Fruit fly (Drosophila melanogaster) whole organism, prepupa: ENCODE measurements around the gene mino.
A peak's percentile ranks its signal among the peaks of the same experiment; 100 is the strongest.

ENCODE experiments used
- Blimp-1 ChIP-seq: fragments of 200-800 bp; sonication (Bioruptor generic); optimal IDR thresholded peaks from 3 replicates; lab custom pipeline; 2017; ENCODE audit warnings: missing biosample characterization, missing genetic modification characterization, mild to moderate bottlenecking, moderate library complexity, missing genetic modification reagents
- CG11762 ChIP-seq: fragments of 200-800 bp; sonication (Bioruptor generic); optimal IDR thresholded peaks from 3 replicates; lab custom pipeline; 2016; ENCODE audit warnings: missing biosample characterization, missing genetic modification characterization; ENCODE audit not compliant: insufficient read depth
- CG11902 ChIP-seq: fragments of 200-800 bp; sonication (Bioruptor generic); optimal IDR thresholded peaks from 3 replicates; lab custom pipeline; 2016; ENCODE audit warnings: missing biosample characterization, missing genetic modification characterization
- CG15336 ChIP-seq: fragments of 200-800 bp; sonication (Bioruptor generic); IDR thresholded peaks from 2 replicates; pipeline ENCODE4 v1.3.6; 2022; ENCODE audit warnings: missing biosample characterization, missing genetic modification characterization
- CG16779 ChIP-seq: fragments of 200-800 bp; sonication (Bioruptor generic); optimal IDR thresholded peaks from 3 replicates; lab custom pipeline; 2017; ENCODE audit warnings: missing biosample characterization, mild to moderate bottlenecking, missing genetic modification characterization
- CG3032 ChIP-seq: fragments of 200-800 bp; optimal IDR thresholded peaks from 2 replicates; lab custom pipeline; 2019; ENCODE audit warnings: missing biosample characterization, mild to moderate bottlenecking, missing genetic modification characterization, moderate library complexity
- CG31627 ChIP-seq: fragments of 200-800 bp; sonication (Bioruptor generic); optimal IDR thresholded peaks from 3 replicates; lab custom pipeline; 2016; ENCODE audit warnings: missing biosample characterization, missing genetic modification characterization
- CG32006 ChIP-seq: fragments of 200-800 bp; sonication (Bioruptor generic); optimal IDR thresholded peaks from 3 replicates; lab custom pipeline; 2017; ENCODE audit warnings: missing biosample characterization, mild to moderate bottlenecking, missing genetic modification characterization
- CG34406 ChIP-seq: fragments of 200-800 bp; sonication (Bioruptor generic); optimal IDR thresholded peaks from 3 replicates; lab custom pipeline; 2016; ENCODE audit warnings: missing biosample characterization, missing genetic modification characterization
- CG3919 ChIP-seq: fragments of 200-800 bp; sonication (Bioruptor generic); optimal IDR thresholded peaks from 3 replicates; lab custom pipeline; 2016; ENCODE audit warnings: missing biosample characterization, missing genetic modification characterization
- CG4318 ChIP-seq: fragments of 200-800 bp; sonication (Bioruptor generic); optimal IDR thresholded peaks from 3 replicates; lab custom pipeline; 2017; ENCODE audit warnings: missing biosample characterization, mild to moderate bottlenecking, missing genetic modification characterization
- CG6163 ChIP-seq: fragments of 200-800 bp; sonication (Bioruptor generic); IDR thresholded peaks from 3 replicates; pipeline ENCODE4 v1.3.6; 2022; ENCODE audit warnings: missing biosample characterization, missing genetic modification characterization
- CG6276 ChIP-seq: fragments of 200-800 bp; sonication (Bioruptor generic); optimal IDR thresholded peaks from 2 replicates; lab custom pipeline; 2017; ENCODE audit warnings: missing biosample characterization, mild to moderate bottlenecking, missing genetic modification characterization
- CG6792 ChIP-seq: fragments of 200-800 bp; sonication (Bioruptor generic); optimal IDR thresholded peaks from 3 replicates; lab custom pipeline; 2016; ENCODE audit warnings: missing biosample characterization, missing genetic modification characterization
- CG6808 ChIP-seq: fragments of 200-800 bp; sonication (Bioruptor generic); optimal IDR thresholded peaks from 3 replicates; lab custom pipeline; 2017; ENCODE audit warnings: missing biosample characterization, missing genetic modification characterization, mild to moderate bottlenecking, moderate library complexity, missing genetic modification reagents
- CG6854 ChIP-seq: fragments of 200-800 bp; sonication (Bioruptor generic); optimal IDR thresholded peaks from 2 replicates; lab custom pipeline; 2017; ENCODE audit warnings: missing biosample characterization, mild to moderate bottlenecking, missing genetic modification characterization
- CG7368 ChIP-seq: fragments of 200-800 bp; sonication (Bioruptor generic); optimal IDR thresholded peaks from 3 replicates; lab custom pipeline; 2016; ENCODE audit warnings: missing biosample characterization, missing genetic modification characterization
- CG8119 ChIP-seq: fragments of 200-800 bp; sonication (Bioruptor generic); IDR thresholded peaks from 3 replicates; pipeline ENCODE4 v1.3.6; 2022; ENCODE audit warnings: missing biosample characterization, missing genetic modification characterization
- CG8319 ChIP-seq: fragments of 200-800 bp; sonication (Bioruptor generic); optimal IDR thresholded peaks from 3 replicates; lab custom pipeline; 2016; ENCODE audit warnings: missing biosample characterization, missing genetic modification characterization
- CG8632 ChIP-seq: fragments of 200-800 bp; sonication (Bioruptor generic); optimal IDR thresholded peaks from 3 replicates; lab custom pipeline; 2016; ENCODE audit warnings: missing biosample characterization, missing genetic modification characterization
- CG9139 ChIP-seq: fragments of 200-800 bp; sonication (Bioruptor generic); optimal IDR thresholded peaks from 3 replicates; lab custom pipeline; 2017; ENCODE audit warnings: missing biosample characterization, mild to moderate bottlenecking, missing genetic modification characterization
- Eip93F ChIP-seq: fragments of 200-800 bp; sonication (Bioruptor generic); optimal IDR thresholded peaks from 2 replicates; lab custom pipeline; 2016; ENCODE audit warnings: missing biosample characterization, mild to moderate bottlenecking, missing genetic modification characterization
- Ets21C ChIP-seq: fragments of 200-800 bp; sonication (Bioruptor generic); optimal IDR thresholded peaks from 3 replicates; lab custom pipeline; 2016; ENCODE audit warnings: missing biosample characterization, missing genetic modification characterization
- Ets96B ChIP-seq: fragments of 200-800 bp; optimal IDR thresholded peaks from 2 replicates; lab custom pipeline; 2019; ENCODE audit warnings: missing biosample characterization, mild to moderate bottlenecking, missing genetic modification characterization, moderate library complexity
- Hr38 ChIP-seq: sonication (Bioruptor generic); optimal IDR thresholded peaks from 2 replicates; lab custom pipeline; 2016; ENCODE audit warnings: missing biosample characterization, missing genetic modification characterization
- Hr39 ChIP-seq: fragments of 200-800 bp; sonication (Bioruptor generic); optimal IDR thresholded peaks from 2 replicates; lab custom pipeline; 2016; ENCODE audit warnings: missing biosample characterization, missing genetic modification characterization
- Hr4 ChIP-seq: fragments of 200-800 bp; sonication (Bioruptor generic); optimal IDR thresholded peaks from 3 replicates; lab custom pipeline; 2016; ENCODE audit warnings: missing biosample characterization, missing genetic modification characterization
- Lpt ChIP-seq: fragments of 200-800 bp; sonication (Bioruptor generic); optimal IDR thresholded peaks from 3 replicates; lab custom pipeline; 2016; ENCODE audit warnings: missing biosample characterization, missing genetic modification characterization
- Met ChIP-seq: fragments of 200-800 bp; sonication (Bioruptor generic); optimal IDR thresholded peaks from 3 replicates; lab custom pipeline; 2016; ENCODE audit warnings: missing biosample characterization, missing genetic modification characterization
- OdsH ChIP-seq: fragments of 200-800 bp; sonication (Bioruptor generic); optimal IDR thresholded peaks from 3 replicates; lab custom pipeline; 2016; ENCODE audit warnings: missing biosample characterization, missing genetic modification characterization
- Smox ChIP-seq: fragments of 200-800 bp; sonication (Bioruptor generic); optimal IDR thresholded peaks from 3 replicates; lab custom pipeline; 2016; ENCODE audit warnings: missing biosample characterization, missing genetic modification characterization
- Sox102F ChIP-seq: fragments of 200-800 bp; sonication (Bioruptor generic); optimal IDR thresholded peaks from 2 replicates; lab custom pipeline; 2016; ENCODE audit warnings: missing biosample characterization, mild to moderate bottlenecking, missing genetic modification characterization
- Sox14 ChIP-seq: fragments of 200-800 bp; sonication (Bioruptor generic); optimal IDR thresholded peaks from 3 replicates; lab custom pipeline; 2016; ENCODE audit warnings: missing biosample characterization, missing genetic modification characterization
- Sox15 ChIP-seq: fragments of 200-800 bp; sonication (Bioruptor generic); optimal IDR thresholded peaks from 3 replicates; lab custom pipeline; 2016; ENCODE audit warnings: missing biosample characterization, missing genetic modification characterization
- acj6 ChIP-seq: fragments of 200-800 bp; sonication (Bioruptor generic); optimal IDR thresholded peaks from 3 replicates; lab custom pipeline; 2016; ENCODE audit warnings: missing biosample characterization, missing genetic modification characterization
- cyc ChIP-seq: fragments of 200-800 bp; sonication (Bioruptor generic); optimal IDR thresholded peaks from 3 replicates; lab custom pipeline; 2016; ENCODE audit warnings: missing biosample characterization, missing genetic modification characterization
- dsx ChIP-seq: fragments of 200-800 bp; optimal IDR thresholded peaks from 3 replicates; lab custom pipeline; 2019; ENCODE audit warnings: missing biosample characterization, mild to moderate bottlenecking, missing genetic modification characterization, moderate library complexity; ENCODE audit not compliant: poor library complexity, severe bottlenecking
- eg ChIP-seq: fragments of 200-800 bp; sonication (Bioruptor generic); IDR thresholded peaks from 3 replicates; pipeline ENCODE4 v1.3.6; 2022; ENCODE audit warnings: missing biosample characterization, missing genetic modification characterization
- esn ChIP-seq: fragments of 200-800 bp; sonication (Bioruptor generic); optimal IDR thresholded peaks from 2 replicates; lab custom pipeline; 2016; ENCODE audit warnings: missing biosample characterization, mild to moderate bottlenecking, missing genetic modification characterization, moderate library complexity
- fd59A ChIP-seq: fragments of 200-800 bp; sonication (Bioruptor generic); optimal IDR thresholded peaks from 2 replicates; lab custom pipeline; 2017; ENCODE audit warnings: missing biosample characterization, mild to moderate bottlenecking, missing genetic modification characterization, missing genetic modification reagents
- fkh ChIP-seq: fragments of 200-800 bp; sonication (Bioruptor generic); optimal IDR thresholded peaks from 3 replicates; lab custom pipeline; 2017; ENCODE audit warnings: missing biosample characterization, mild to moderate bottlenecking, missing genetic modification characterization, moderate library complexity
- lz ChIP-seq: fragments of 200-800 bp; sonication (Bioruptor generic); optimal IDR thresholded peaks from 3 replicates; lab custom pipeline; 2016; ENCODE audit warnings: missing biosample characterization, missing genetic modification characterization
- net ChIP-seq: fragments of 200-800 bp; sonication (Bioruptor generic); optimal IDR thresholded peaks from 3 replicates; lab custom pipeline; 2016; ENCODE audit warnings: missing biosample characterization, missing genetic modification characterization
- pdm3 ChIP-seq: fragments of 200-800 bp; sonication (Bioruptor generic); optimal IDR thresholded peaks from 3 replicates; lab custom pipeline; 2016; ENCODE audit warnings: missing biosample characterization, missing genetic modification characterization
- salr ChIP-seq, 2 experiments: fragments of 200-800 bp; sonication (Bioruptor generic); optimal IDR thresholded peaks; 3 replicates each; lab custom pipeline; 2016 to 2018; ENCODE audit warnings: missing biosample characterization in 2 of 2, missing genetic modification characterization in 2 of 2, mild to moderate bottlenecking in 1 of 2
- spab ChIP-seq: fragments of 200-800 bp; sonication (Bioruptor generic); optimal IDR thresholded peaks from 2 replicates; lab custom pipeline; 2017; ENCODE audit warnings: missing biosample characterization, mild to moderate bottlenecking, missing genetic modification characterization, missing genetic modification reagents
- ss ChIP-seq, 2 experiments: fragments of 200-800 bp; sonication (Bioruptor generic); optimal IDR thresholded peaks; 2 replicates in 1 of 2; 3 replicates in 1 of 2; lab custom pipeline; 2017 to 2018; ENCODE audit warnings: mild to moderate bottlenecking in 2 of 2, missing biosample characterization in 2 of 2, missing genetic modification characterization in 2 of 2, moderate library complexity in 1 of 2
- svp ChIP-seq: fragments of 200-800 bp; sonication (Bioruptor generic); peaks from one replicate; lab custom pipeline; 2016; ENCODE audit warnings: missing biosample characterization, missing genetic modification characterization
- topi ChIP-seq: fragments of 200-800 bp; sonication (Bioruptor generic); optimal IDR thresholded peaks from 3 replicates; lab custom pipeline; 2016; ENCODE audit warnings: missing biosample characterization, missing genetic modification characterization
- vri ChIP-seq: fragments of 200-800 bp; sonication (Bioruptor generic); optimal IDR thresholded peaks from 3 replicates; lab custom pipeline; 2016; ENCODE audit warnings: missing biosample characterization, mild to moderate bottlenecking, missing genetic modification characterization

Gene mino

DNA sequence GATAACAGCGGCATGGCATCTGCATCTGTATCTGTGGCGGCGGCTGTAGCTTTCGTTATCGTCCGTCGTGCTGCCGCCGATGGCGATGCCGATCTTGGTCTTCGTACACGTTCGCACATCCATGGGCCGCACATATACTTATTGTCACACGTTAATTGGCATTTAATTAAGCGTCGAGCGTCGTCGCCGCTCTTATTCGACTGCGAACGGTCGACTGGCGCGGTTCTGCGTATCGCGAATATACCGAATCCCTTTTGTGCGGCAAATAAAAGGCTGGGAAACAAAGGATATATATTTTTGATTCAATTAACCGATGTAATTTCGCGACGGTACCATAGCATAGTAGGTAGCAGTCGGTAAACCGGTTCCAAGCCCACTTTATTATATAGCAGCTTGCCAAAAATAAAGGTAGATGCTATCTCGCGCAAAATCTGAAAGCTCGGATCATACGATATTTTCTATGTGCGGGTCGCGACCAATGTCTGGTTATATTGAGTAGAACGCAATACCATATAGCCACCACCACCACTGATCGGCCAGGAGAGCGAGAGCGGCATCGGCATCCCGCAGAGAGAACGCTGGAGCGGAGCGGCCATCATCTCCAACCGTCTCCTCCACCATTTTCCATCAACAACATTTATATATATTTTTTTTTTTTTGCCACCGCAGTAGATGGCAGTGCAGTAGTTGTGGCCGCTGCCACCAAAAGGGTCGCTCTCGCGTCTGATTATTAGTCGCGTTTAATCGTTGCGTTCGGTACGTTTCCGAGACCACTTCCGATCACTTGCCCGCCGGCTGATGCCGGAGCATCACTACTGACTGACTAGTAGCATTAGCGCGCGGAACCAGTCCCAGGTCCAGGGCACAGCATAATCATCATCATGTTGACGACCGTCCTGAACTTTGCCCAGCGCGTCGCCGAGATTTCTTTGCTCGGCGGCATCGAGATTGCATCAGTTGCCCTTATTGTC is at the start of gene mino:
Gene mino (plus strand): TSS at position 192 of the 971 bp plus-strand sequence.
- TF ChIP-seq fkh (GFP tag; lab: Kevin White, UChicago) = peak; percentile 12
- TF ChIP-seq topi = peak; percentile 23
- TF ChIP-seq CG8632 (GFP tag; lab: Kevin White, UChicago) = no peak
- TF ChIP-seq CG11762 (GFP tag; lab: Kevin White, UChicago) = no peak
- no peak for TF ChIP-seq CG6276 (GFP tag; lab: Kevin White, UChicago)
- peak; percentile 55 for TF ChIP-seq CG9139 (GFP tag; lab: Kevin White, UChicago)
- TF ChIP-seq svp (GFP tag; lab: Kevin White, UChicago) = peak; percentile 82
- TF ChIP-seq cyc = no peak
- no peak for TF ChIP-seq Ets21C
- TF ChIP-seq Sox102F (GFP tag; lab: Kevin White, UChicago) = peak; percentile 32
- peak; percentile 4 for TF ChIP-seq Met
- TF ChIP-seq Blimp-1 (GFP tag; lab: Kevin White, UChicago) = no peak
- no peak for TF ChIP-seq CG8319 (GFP tag; lab: Kevin White, UChicago)
- no peak for TF ChIP-seq CG31627 (GFP tag; lab: Kevin White, UChicago)
- peak; percentile 5 for TF ChIP-seq dsx (GFP tag; lab: Kevin White, UChicago)
- no peak for TF ChIP-seq CG6792 (GFP tag; lab: Kevin White, UChicago)
- no peak for TF ChIP-seq CG11902 (GFP tag; lab: Kevin White, UChicago)
- TF ChIP-seq Sox15 (GFP tag; lab: Kevin White, UChicago) = no peak
- TF ChIP-seq vri (GFP tag; lab: Kevin White, UChicago) = peak; percentile 50
- TF ChIP-seq CG15336 (GFP tag; lab: Robert Waterston, UW) = no peak
- TF ChIP-seq CG4318 = no peak
- TF ChIP-seq salr (GFP tag; optimal IDR thresholded peaks at IDR 0.05; lab: Kevin White, UChicago) = no peak
- no peak for TF ChIP-seq CG34406 (GFP tag; lab: Kevin White, UChicago)
- TF ChIP-seq CG6808 (GFP tag; lab: Kevin White, UChicago) = peak; percentile 33
- peak; percentile 27 for TF ChIP-seq spab (GFP tag; lab: Kevin White, UChicago)
- TF ChIP-seq Hr38 (GFP tag; lab: Kevin White, UChicago) = no peak
- no peak for TF ChIP-seq CG32006
- TF ChIP-seq CG6163 (GFP tag; lab: Robert Waterston, UW) = peak; percentile 67; the same call in 2 of the 3 replicates
- TF ChIP-seq Eip93F (GFP tag; lab: Kevin White, UChicago) = peak; percentile 43
- no peak for TF ChIP-seq Hr4 (GFP tag; lab: Kevin White, UChicago)
- peak; percentile 42 to 68 for TF ChIP-seq ss (GFP tag; optimal IDR thresholded peaks at IDR 0.05; lab: Kevin White, UChicago)
- TF ChIP-seq Smox = no peak
- TF ChIP-seq fd59A (GFP tag; lab: Kevin White, UChicago) = no peak
- no peak for TF ChIP-seq CG7368
- no peak for TF ChIP-seq CG3919 (GFP tag; lab: Kevin White, UChicago)
- TF ChIP-seq lz = no peak
- peak; percentile 38 for TF ChIP-seq esn (GFP tag; lab: Kevin White, UChicago)
- TF ChIP-seq CG3032 = no peak
- TF ChIP-seq Ets96B (tag; lab: Kevin White, UChicago) = no peak
- TF ChIP-seq CG8119 (GFP tag; lab: Robert Waterston, UW) = 0 out of 3 replicates have a peak, but pooled peaks have one; percentile 12
- peak; percentile 3 for TF ChIP-seq CG6854 (GFP tag; lab: Kevin White, UChicago)
- no peak for TF ChIP-seq pdm3
- TF ChIP-seq acj6 (GFP tag; lab: Kevin White, UChicago) = no peak
- TF ChIP-seq OdsH (GFP tag; lab: Kevin White, UChicago) = no peak
- TF ChIP-seq eg (GFP tag; lab: Robert Waterston, UW) = no peak
- no peak for TF ChIP-seq Hr39 (GFP tag; lab: Kevin White, UChicago)
- TF ChIP-seq Sox14 = peak; percentile 82
- TF ChIP-seq CG16779 (tag; lab: Kevin White, UChicago) = no peak
- no peak for TF ChIP-seq Lpt
- TF ChIP-seq net (GFP tag; lab: Kevin White, UChicago) = no peak
